Worm (Caenorhabditis elegans) whole organism, L2 larva: ENCODE data around the gene Y39B6A.9.

Experiments
- ama-1 ChIP-seq: fragments of 150-350 bp; optimal IDR thresholded peaks from 2 replicates; lab custom pipeline; 2018; ENCODE audit warnings: inconsistent platforms
- elt-3 ChIP-seq: sonication (generic microtip); optimal IDR thresholded peaks from 2 replicates; lab custom pipeline; 2017; ENCODE audit warnings: missing biosample characterization, missing genetic modification characterization
- lin-39 ChIP-seq: fragments of 150-350 bp; optimal IDR thresholded peaks from 2 replicates; lab custom pipeline; 2014; ENCODE audit warnings: missing biosample characterization, missing genetic modification reagents, missing genetic modification characterization
- lsy-2 ChIP-seq, 2 experiments: fragments of 150-350 bp in 1 of 2; sonication (generic microtip) in 1 of 2; optimal IDR thresholded peaks; 2 replicates each; lab custom pipeline; 2014 to 2017; ENCODE audit warnings: missing biosample characterization in 2 of 2, missing genetic modification characterization in 2 of 2
- mdl-1 ChIP-seq, 2 experiments: fragments of 150-350 bp in 1 of 2; sonication (generic microtip) in 1 of 2; optimal IDR thresholded peaks; 2 replicates each; lab custom pipeline; 2017; ENCODE audit warnings: missing biosample characterization in 2 of 2, missing genetic modification characterization in 2 of 2
- nhr-237 ChIP-seq: fragments of 150-350 bp; optimal IDR thresholded peaks from 2 replicates; lab custom pipeline; 2014; ENCODE audit warnings: missing biosample characterization, missing genetic modification characterization
- nhr-6 ChIP-seq: fragments of 150-350 bp; optimal IDR thresholded peaks from 2 replicates; lab custom pipeline; 2014; ENCODE audit warnings: missing biosample characterization, missing genetic modification characterization
- skn-1 ChIP-seq: sonication (generic microtip); optimal IDR thresholded peaks from 2 replicates; lab custom pipeline; 2017; ENCODE audit warnings: missing biosample characterization, missing genetic modification characterization
- unc-39 ChIP-seq: fragments of 150-350 bp; optimal IDR thresholded peaks from 2 replicates; lab custom pipeline; 2014; ENCODE audit warnings: missing biosample characterization, missing genetic modification characterization
- unc-55 ChIP-seq: fragments of 150-350 bp; sonication (generic microtip); optimal IDR thresholded peaks from 3 replicates; lab custom pipeline; 2014; ENCODE audit warnings: missing biosample characterization, missing genetic modification reagents, missing genetic modification characterization
- unc-62 ChIP-seq: fragments of 150-350 bp; optimal IDR thresholded peaks from 2 replicates; lab custom pipeline; 2014; ENCODE audit warnings: missing biosample characterization, missing genetic modification reagents, missing genetic modification characterization
- ztf-11 ChIP-seq: sonication (generic microtip); optimal IDR thresholded peaks from 2 replicates; lab custom pipeline; 2017; ENCODE audit warnings: missing biosample characterization, missing genetic modification characterization

DNA sequence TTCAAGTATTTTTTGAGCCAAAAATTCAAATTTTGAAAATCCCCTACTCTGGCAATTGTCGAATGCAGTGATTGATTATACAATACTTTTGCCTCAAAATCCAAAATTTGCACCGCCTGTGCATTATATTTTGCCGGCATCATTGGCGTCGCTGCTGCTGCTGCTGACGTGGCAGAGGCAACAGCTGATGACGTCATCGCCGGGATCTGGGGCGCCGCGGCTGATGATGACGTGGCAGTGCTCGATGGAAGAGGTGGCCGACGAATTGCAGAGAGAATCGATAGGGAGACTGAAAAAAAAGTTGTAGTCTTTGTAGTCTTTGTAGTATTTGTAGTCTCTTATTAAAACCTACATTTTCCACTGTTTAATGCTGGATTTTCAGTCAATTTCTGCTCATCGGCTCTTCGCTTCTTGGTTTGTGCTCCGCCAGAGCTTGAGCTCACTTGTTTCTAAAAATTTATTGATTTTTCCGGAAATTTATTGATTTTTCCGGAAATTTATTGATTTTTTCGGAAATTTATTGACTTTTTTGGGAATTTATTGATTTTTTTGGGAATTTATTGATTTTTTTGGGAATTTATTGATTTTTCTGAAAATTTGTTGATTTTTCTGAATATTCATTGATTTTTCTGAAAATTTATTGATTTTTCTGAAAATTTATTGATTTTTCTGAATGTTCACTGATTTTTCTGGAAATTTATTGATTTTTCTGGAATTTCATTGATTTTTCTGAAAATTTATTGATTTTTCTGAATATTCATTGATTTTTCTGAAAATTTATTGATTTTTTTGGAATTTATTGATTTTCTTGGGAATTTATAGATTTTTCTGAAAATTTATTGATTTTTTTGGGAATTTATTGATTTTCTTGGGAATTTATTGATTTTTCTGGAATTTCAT, 15.3 kb upstream of the Y39B6A.9 start:
- TF ChIP-seq ztf-11 (tag; lab: Kevin White, UChicago) (no peak), lin-39 (tag; lab: Kevin White, UChicago) (no peak), mdl-1 (tag; optimal IDR thresholded peaks at IDR 0.05; lab: Kevin White, UChicago) (no peak), unc-39 (no peak), unc-62 (GFP tag; lab: Kevin White, UChicago) (no peak), ama-1 (no peak), unc-55 (GFP tag; lab: Kevin White, UChicago) (no peak), skn-1 (tag; lab: Kevin White, UChicago) (no peak), nhr-237 (tag; lab: Kevin White, UChicago) (no peak), lsy-2 (tag; optimal IDR thresholded peaks at IDR 0.05; lab: Kevin White, UChicago) (no peak), nhr-6 (tag; lab: Kevin White, UChicago) (no peak), elt-3 (no peak)
